Fruit fly (Drosophila melanogaster) whole organism, prepupa: ENCODE data around the gene CG10959.

Experiments
- Blimp-1 ChIP-seq: fragments of 200-800 bp; sonication (Bioruptor generic); optimal IDR thresholded peaks from 3 replicates; lab custom pipeline; 2017; ENCODE audit warnings: missing biosample characterization, missing genetic modification characterization, mild to moderate bottlenecking, moderate library complexity, missing genetic modification reagents
- CG10631 ChIP-seq: fragments of 200-800 bp; sonication (Bioruptor generic); optimal IDR thresholded peaks from 2 replicates; lab custom pipeline; 2016; ENCODE audit warnings: missing biosample characterization, missing genetic modification characterization
- CG10669 ChIP-seq: fragments of 200-800 bp; sonication (Bioruptor generic); optimal IDR thresholded peaks from 3 replicates; lab custom pipeline; 2018; ENCODE audit warnings: missing biosample characterization, mild to moderate bottlenecking, missing genetic modification characterization, moderate library complexity
- CG11294 ChIP-seq: fragments of 200-800 bp; sonication (Bioruptor generic); IDR thresholded peaks from 2 replicates; pipeline ENCODE4 v1.3.6; 2022; ENCODE audit warnings: missing biosample characterization, missing genetic modification characterization
- CG11762 ChIP-seq: fragments of 200-800 bp; sonication (Bioruptor generic); optimal IDR thresholded peaks from 3 replicates; lab custom pipeline; 2016; ENCODE audit warnings: missing biosample characterization, missing genetic modification characterization; ENCODE audit not compliant: insufficient read depth
- CG15336 ChIP-seq: fragments of 200-800 bp; sonication (Bioruptor generic); IDR thresholded peaks from 2 replicates; pipeline ENCODE4 v1.3.6; 2022; ENCODE audit warnings: missing biosample characterization, missing genetic modification characterization
- CG32006 ChIP-seq: fragments of 200-800 bp; sonication (Bioruptor generic); optimal IDR thresholded peaks from 3 replicates; lab custom pipeline; 2017; ENCODE audit warnings: missing biosample characterization, mild to moderate bottlenecking, missing genetic modification characterization
- CG34406 ChIP-seq: fragments of 200-800 bp; sonication (Bioruptor generic); optimal IDR thresholded peaks from 3 replicates; lab custom pipeline; 2016; ENCODE audit warnings: missing biosample characterization, missing genetic modification characterization
- CG3919 ChIP-seq: fragments of 200-800 bp; sonication (Bioruptor generic); optimal IDR thresholded peaks from 3 replicates; lab custom pipeline; 2016; ENCODE audit warnings: missing biosample characterization, missing genetic modification characterization
- CG4318 ChIP-seq: fragments of 200-800 bp; sonication (Bioruptor generic); optimal IDR thresholded peaks from 3 replicates; lab custom pipeline; 2017; ENCODE audit warnings: missing biosample characterization, mild to moderate bottlenecking, missing genetic modification characterization
- CG6276 ChIP-seq: fragments of 200-800 bp; sonication (Bioruptor generic); optimal IDR thresholded peaks from 2 replicates; lab custom pipeline; 2017; ENCODE audit warnings: missing biosample characterization, mild to moderate bottlenecking, missing genetic modification characterization
- CG6792 ChIP-seq: fragments of 200-800 bp; sonication (Bioruptor generic); optimal IDR thresholded peaks from 3 replicates; lab custom pipeline; 2016; ENCODE audit warnings: missing biosample characterization, missing genetic modification characterization
- CG6808 ChIP-seq: fragments of 200-800 bp; sonication (Bioruptor generic); optimal IDR thresholded peaks from 3 replicates; lab custom pipeline; 2017; ENCODE audit warnings: missing biosample characterization, missing genetic modification characterization, mild to moderate bottlenecking, moderate library complexity, missing genetic modification reagents
- CG8119 ChIP-seq: fragments of 200-800 bp; sonication (Bioruptor generic); IDR thresholded peaks from 3 replicates; pipeline ENCODE4 v1.3.6; 2022; ENCODE audit warnings: missing biosample characterization, missing genetic modification characterization
- CG8632 ChIP-seq: fragments of 200-800 bp; sonication (Bioruptor generic); optimal IDR thresholded peaks from 3 replicates; lab custom pipeline; 2016; ENCODE audit warnings: missing biosample characterization, missing genetic modification characterization
- Eip75B ChIP-seq: fragments of 200-800 bp; sonication (Bioruptor generic); optimal IDR thresholded peaks from 3 replicates; lab custom pipeline; 2016; ENCODE audit warnings: missing biosample characterization, missing genetic modification characterization
- Eip78C ChIP-seq: fragments of 200-800 bp; sonication (Bioruptor generic); peaks from one replicate; lab custom pipeline; 2016; ENCODE audit warnings: missing biosample characterization, missing genetic modification characterization
- Eip93F ChIP-seq: fragments of 200-800 bp; sonication (Bioruptor generic); optimal IDR thresholded peaks from 2 replicates; lab custom pipeline; 2016; ENCODE audit warnings: missing biosample characterization, mild to moderate bottlenecking, missing genetic modification characterization
- Ets96B ChIP-seq: fragments of 200-800 bp; optimal IDR thresholded peaks from 2 replicates; lab custom pipeline; 2019; ENCODE audit warnings: missing biosample characterization, mild to moderate bottlenecking, missing genetic modification characterization, moderate library complexity
- Gug ChIP-seq: fragments of 200-800 bp; sonication (Bioruptor generic); IDR thresholded peaks from 2 replicates; pipeline ENCODE4 v1.3.6; 2022; ENCODE audit warnings: missing biosample characterization, missing genetic modification characterization
- Hr38 ChIP-seq: sonication (Bioruptor generic); optimal IDR thresholded peaks from 2 replicates; lab custom pipeline; 2016; ENCODE audit warnings: missing biosample characterization, missing genetic modification characterization
- Hr39 ChIP-seq: fragments of 200-800 bp; sonication (Bioruptor generic); optimal IDR thresholded peaks from 2 replicates; lab custom pipeline; 2016; ENCODE audit warnings: missing biosample characterization, missing genetic modification characterization
- Hr4 ChIP-seq: fragments of 200-800 bp; sonication (Bioruptor generic); optimal IDR thresholded peaks from 3 replicates; lab custom pipeline; 2016; ENCODE audit warnings: missing biosample characterization, missing genetic modification characterization
- Lpt ChIP-seq: fragments of 200-800 bp; sonication (Bioruptor generic); optimal IDR thresholded peaks from 3 replicates; lab custom pipeline; 2016; ENCODE audit warnings: missing biosample characterization, missing genetic modification characterization
- Met ChIP-seq: fragments of 200-800 bp; sonication (Bioruptor generic); optimal IDR thresholded peaks from 3 replicates; lab custom pipeline; 2016; ENCODE audit warnings: missing biosample characterization, missing genetic modification characterization
- OdsH ChIP-seq: fragments of 200-800 bp; sonication (Bioruptor generic); optimal IDR thresholded peaks from 3 replicates; lab custom pipeline; 2016; ENCODE audit warnings: missing biosample characterization, missing genetic modification characterization
- Sox102F ChIP-seq: fragments of 200-800 bp; sonication (Bioruptor generic); optimal IDR thresholded peaks from 2 replicates; lab custom pipeline; 2016; ENCODE audit warnings: missing biosample characterization, mild to moderate bottlenecking, missing genetic modification characterization
- Sox14 ChIP-seq: fragments of 200-800 bp; sonication (Bioruptor generic); optimal IDR thresholded peaks from 3 replicates; lab custom pipeline; 2016; ENCODE audit warnings: missing biosample characterization, missing genetic modification characterization
- achi ChIP-seq: fragments of 200-800 bp; sonication (Bioruptor generic); optimal IDR thresholded peaks from 3 replicates; lab custom pipeline; 2016; ENCODE audit warnings: missing biosample characterization, missing genetic modification characterization
- cyc ChIP-seq: fragments of 200-800 bp; sonication (Bioruptor generic); optimal IDR thresholded peaks from 3 replicates; lab custom pipeline; 2016; ENCODE audit warnings: missing biosample characterization, missing genetic modification characterization
- dsx ChIP-seq: fragments of 200-800 bp; optimal IDR thresholded peaks from 3 replicates; lab custom pipeline; 2019; ENCODE audit warnings: missing biosample characterization, mild to moderate bottlenecking, missing genetic modification characterization, moderate library complexity; ENCODE audit not compliant: poor library complexity, severe bottlenecking
- eg ChIP-seq: fragments of 200-800 bp; sonication (Bioruptor generic); IDR thresholded peaks from 3 replicates; pipeline ENCODE4 v1.3.6; 2022; ENCODE audit warnings: missing biosample characterization, missing genetic modification characterization
- esn ChIP-seq: fragments of 200-800 bp; sonication (Bioruptor generic); optimal IDR thresholded peaks from 2 replicates; lab custom pipeline; 2016; ENCODE audit warnings: missing biosample characterization, mild to moderate bottlenecking, missing genetic modification characterization, moderate library complexity
- fd85E ChIP-seq: fragments of 200-800 bp; sonication (Bioruptor generic); optimal IDR thresholded peaks from 3 replicates; lab custom pipeline; 2016; ENCODE audit warnings: missing biosample characterization, missing genetic modification characterization
- lz ChIP-seq: fragments of 200-800 bp; sonication (Bioruptor generic); optimal IDR thresholded peaks from 3 replicates; lab custom pipeline; 2016; ENCODE audit warnings: missing biosample characterization, missing genetic modification characterization
- pdm3 ChIP-seq: fragments of 200-800 bp; sonication (Bioruptor generic); optimal IDR thresholded peaks from 3 replicates; lab custom pipeline; 2016; ENCODE audit warnings: missing biosample characterization, missing genetic modification characterization
- salr ChIP-seq, 2 experiments: fragments of 200-800 bp; sonication (Bioruptor generic); optimal IDR thresholded peaks; 3 replicates each; lab custom pipeline; 2016 to 2018; ENCODE audit warnings: missing biosample characterization in 2 of 2, missing genetic modification characterization in 2 of 2, mild to moderate bottlenecking in 1 of 2
- spab ChIP-seq: fragments of 200-800 bp; sonication (Bioruptor generic); optimal IDR thresholded peaks from 2 replicates; lab custom pipeline; 2017; ENCODE audit warnings: missing biosample characterization, mild to moderate bottlenecking, missing genetic modification characterization, missing genetic modification reagents
- svp ChIP-seq: fragments of 200-800 bp; sonication (Bioruptor generic); peaks from one replicate; lab custom pipeline; 2016; ENCODE audit warnings: missing biosample characterization, missing genetic modification characterization
- topi ChIP-seq: fragments of 200-800 bp; sonication (Bioruptor generic); optimal IDR thresholded peaks from 3 replicates; lab custom pipeline; 2016; ENCODE audit warnings: missing biosample characterization, missing genetic modification characterization

Gene CG10959

DNA sequence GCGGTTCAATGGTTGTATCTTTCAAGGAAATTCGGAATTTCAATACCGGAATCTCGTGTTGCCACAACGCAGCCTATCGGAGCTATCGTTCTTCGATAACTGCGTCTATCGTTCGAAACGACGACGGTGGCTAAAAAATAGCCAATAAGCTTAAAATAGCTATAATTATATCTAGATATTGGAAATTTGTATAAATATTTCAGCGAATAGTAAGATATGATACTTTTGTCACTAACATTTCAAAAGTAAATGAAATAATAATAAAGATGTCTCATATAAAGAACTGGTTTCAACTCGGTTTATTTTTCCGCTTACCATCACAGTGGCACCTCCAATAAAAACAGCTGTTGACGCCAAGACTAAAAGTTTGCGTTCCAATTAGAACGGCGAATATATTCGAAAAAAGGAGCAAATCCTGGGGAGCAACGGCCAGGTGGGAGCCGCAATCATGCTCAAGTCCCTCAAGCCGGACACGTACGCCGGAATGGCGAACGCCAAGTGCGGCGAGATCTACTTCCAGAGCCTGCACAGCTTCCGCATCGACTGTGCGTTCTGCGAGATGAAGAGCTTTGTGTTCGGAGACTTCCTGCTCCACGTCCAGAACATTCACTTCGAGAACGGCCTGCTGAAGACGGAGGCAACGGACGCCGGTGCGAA is 3.0 kb upstream of the CG10959 start, which contains the start of the genes alpha-PheRS and CG2129 (continued):
- TF ChIP-seq CG6808 (GFP tag; lab: Kevin White, UChicago), result no peak
- no peak for TF ChIP-seq salr (GFP tag; optimal IDR thresholded peaks at IDR 0.05; lab: Kevin White, UChicago)
- TF ChIP-seq Eip78C, result peak; percentile 74
- peak; percentile 15 for TF ChIP-seq lz (GFP tag; lab: Kevin White, UChicago)
- no peak for TF ChIP-seq CG4318 (GFP tag; lab: Kevin White, UChicago)
- no peak for TF ChIP-seq CG10631 (GFP tag; lab: Kevin White, UChicago)
- no peak for TF ChIP-seq CG32006 (GFP tag; lab: Kevin White, UChicago)
- no peak for TF ChIP-seq svp
- no peak for TF ChIP-seq Hr38
- TF ChIP-seq fd85E (GFP tag; lab: Kevin White, UChicago), result no peak
- TF ChIP-seq Eip93F (GFP tag; lab: Kevin White, UChicago), result no peak
- TF ChIP-seq achi (GFP tag; lab: Kevin White, UChicago), result no peak
- TF ChIP-seq esn (GFP tag; lab: Kevin White, UChicago), result peak; percentile 39
- no peak for TF ChIP-seq CG8632 (GFP tag; lab: Kevin White, UChicago)
- no peak for TF ChIP-seq Gug
- TF ChIP-seq CG34406, result no peak
- TF ChIP-seq spab (GFP tag; lab: Kevin White, UChicago), result no peak
- peak; percentile 22 for TF ChIP-seq Sox14 (GFP tag; lab: Kevin White, UChicago)
- TF ChIP-seq dsx (GFP tag; lab: Kevin White, UChicago), result no peak
- TF ChIP-seq, all 60 proteins: peak for 8

DNA sequence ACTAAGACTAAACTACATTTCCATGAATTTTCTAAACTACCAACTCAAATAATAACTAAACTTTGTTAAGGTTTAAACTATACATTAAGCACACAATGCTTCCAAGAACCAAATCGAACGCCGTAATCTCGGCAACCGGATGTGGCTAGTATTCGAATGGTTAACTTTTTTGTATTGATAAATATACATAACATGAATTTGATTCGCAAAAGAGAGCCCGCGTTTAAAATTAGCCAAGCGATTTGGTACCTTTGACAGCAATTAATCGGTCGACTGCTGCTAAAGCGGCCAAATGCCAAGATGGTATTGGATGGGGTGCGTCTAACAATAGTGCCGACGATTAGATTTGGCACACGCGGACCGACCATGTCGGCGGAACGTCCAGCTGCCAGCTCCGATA is 934 bp upstream of the CG10959 start, which contains the start of gene CG15336:
Gene CG15336 (plus strand): TSS at position 301 of the 400 bp plus-strand sequence.
- TF ChIP-seq Hr39 (GFP tag; lab: Kevin White, UChicago) (no peak), CG32006 (GFP tag; lab: Kevin White, UChicago) (no peak), CG6276 (GFP tag; lab: Kevin White, UChicago) (no peak), OdsH (GFP tag; lab: Kevin White, UChicago) (no peak), eg (GFP tag; lab: Robert Waterston, UW) (no peak), Eip75B (GFP tag; lab: Kevin White, UChicago) (no peak), Met (no peak), cyc (no peak), CG11762 (GFP tag; lab: Kevin White, UChicago) (no peak), Hr38 (no peak), Blimp-1 (GFP tag; lab: Kevin White, UChicago) (no peak), Gug (no peak), pdm3 (GFP tag; lab: Kevin White, UChicago) (no peak), topi (GFP tag; lab: Kevin White, UChicago) (no peak), CG10669 (no peak)

DNA sequence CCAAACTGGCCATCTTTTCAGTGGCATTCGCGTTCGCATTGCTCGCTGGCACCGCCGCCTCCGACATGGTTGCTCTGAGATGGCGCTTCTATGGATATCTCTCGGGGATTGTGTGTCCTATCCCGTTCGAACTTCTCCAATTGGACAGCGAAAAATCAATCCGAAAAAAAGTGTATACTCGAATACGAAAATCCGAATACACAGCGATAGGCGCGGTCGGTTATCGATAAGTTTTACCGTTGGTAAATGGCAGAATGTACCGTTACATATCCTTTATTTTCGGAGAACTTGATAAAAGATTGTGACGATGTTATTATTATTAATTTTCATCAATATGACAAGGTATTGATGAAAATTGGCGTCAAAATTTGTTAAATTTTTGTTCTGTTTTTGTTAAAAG is 3.5 kb downstream of the CG10959 start, which contains the start of gene Gbeta5:
Gene Gbeta5 (minus strand): TSS at position 199 of the 400 bp plus-strand sequence.
- TF ChIP-seq Blimp-1 (GFP tag; lab: Kevin White, UChicago) (no peak), Gug (no peak), CG10669 (no peak), CG6792 (no peak), Hr38 (no peak), Sox14 (GFP tag; lab: Kevin White, UChicago) (no peak), Ets96B (tag; lab: Kevin White, UChicago) (no peak), salr (GFP tag; optimal IDR thresholded peaks at IDR 0.05; lab: Kevin White, UChicago) (no peak), CG3919 (GFP tag; lab: Kevin White, UChicago) (no peak), esn (GFP tag; lab: Kevin White, UChicago) (no peak), Hr4 (no peak), Sox102F (GFP tag; lab: Kevin White, UChicago) (no peak), CG34406 (no peak), Eip75B (GFP tag; lab: Kevin White, UChicago) (no peak), CG8632 (GFP tag; lab: Kevin White, UChicago) (no peak), CG15336 (GFP tag; lab: Robert Waterston, UW) (no peak), CG8119 (GFP tag; lab: Robert Waterston, UW) (no peak), Met (no peak), CG11294 (GFP tag; lab: Robert Waterston, UW) (no peak), Lpt (no peak)
